Worm (Caenorhabditis elegans) whole organism, early embryonic: ENCODE measurements around the gene Y37D8A.5.

Experiments
- aly-1 ChIP-seq: sonication (generic microtip); optimal IDR thresholded peaks from 2 replicates; lab custom pipeline; 2016; ENCODE audit warnings: missing genetic modification characterization, missing compliant biosample characterization
- ama-1 ChIP-seq: fragments of 150-350 bp; optimal IDR thresholded peaks from 2 replicates; lab custom pipeline; 2014
- ceh-13 ChIP-seq: fragments of 200-800 bp; sonication (Bioruptor generic); optimal IDR thresholded peaks from 2 replicates; lab custom pipeline; 2018; ENCODE audit warnings: mild to moderate bottlenecking, missing genetic modification characterization, missing compliant biosample characterization
- ceh-36 ChIP-seq: sonication (generic microtip); optimal IDR thresholded peaks from 2 replicates; lab custom pipeline; 2016; ENCODE audit warnings: missing genetic modification characterization, inconsistent platforms, missing compliant biosample characterization
- hmg-4 ChIP-seq: fragments of 200-800 bp; sonication (Bioruptor generic); optimal IDR thresholded peaks from 2 replicates; lab custom pipeline; 2018; ENCODE audit warnings: mild to moderate bottlenecking, missing genetic modification characterization, missing compliant biosample characterization
- hnd-1 ChIP-seq: sonication (generic microtip); optimal IDR thresholded peaks from 2 replicates; lab custom pipeline; 2016; ENCODE audit warnings: missing genetic modification characterization, missing compliant biosample characterization
- scrt-1 ChIP-seq: fragments of 200-800 bp; sonication (Bioruptor generic); IDR thresholded peaks from 2 replicates; pipeline ENCODE4 v1.3.6; 2022; ENCODE audit warnings: missing genetic modification characterization, missing compliant biosample characterization
- tbx-11 ChIP-seq: fragments of 200-800 bp; sonication (Bioruptor generic); IDR thresholded peaks from 2 replicates; pipeline ENCODE4 v1.3.6; 2022; ENCODE audit warnings: missing genetic modification characterization, missing compliant biosample characterization
- tbx-37 ChIP-seq: fragments of 200-800 bp; sonication (Bioruptor generic); conservative IDR thresholded peaks from 2 replicates; pipeline ENCODE4 v1.3.6; 2022; ENCODE audit warnings: missing genetic modification reagents, missing genetic modification characterization, missing compliant biosample characterization
- tra-4 ChIP-seq: sonication (generic microtip); optimal IDR thresholded peaks from 2 replicates; lab custom pipeline; 2017; ENCODE audit warnings: missing genetic modification characterization, missing compliant biosample characterization

- TF ChIP-seq tbx-37 (GFP tag; lab: Robert Waterston, UW) (peak; percentile 69; the same call in 1 of the 2 replicates), ama-1 (no peak), tra-4 (tag; lab: Kevin White, UChicago) (no peak), ceh-36 (peak; percentile 54), scrt-1 (GFP tag; lab: Robert Waterston, UW) (no peak), aly-1 (no peak), ceh-13 (GFP tag; lab: Kevin White, UChicago) (peak; percentile 34), hnd-1 (tag; lab: Kevin White, UChicago) (peak; percentile 48), hmg-4 (GFP tag; lab: Kevin White, UChicago) (peak; percentile 41), tbx-11 (GFP tag; lab: Robert Waterston, UW) (peak; percentile 63; the same call in 1 of the 2 replicates)
Observed at ce11 chrIII:12874606-12875066, 19.3 kb upstream of the Y37D8A.5 start, which contains the start of the genes mrg-1 and spcs-2.
